Worm (Caenorhabditis elegans) whole organism, young adult: Measurements from ENCODE around the gene degl-1.
A peak's percentile ranks its signal among the peaks of the same experiment; 100 is the strongest.

Source experiments
- B0336.3 ChIP-seq: fragments of 200-800 bp; sonication (Bioruptor generic); IDR thresholded peaks from 2 replicates; pipeline ENCODE4 v1.3.6; 2022; ENCODE audit warnings: missing genetic modification characterization, missing compliant biosample characterization
- Y56A3A.18 ChIP-seq: fragments of 200-800 bp; sonication (Bioruptor generic); IDR thresholded peaks from 2 replicates; pipeline ENCODE4 v1.3.6; 2022; ENCODE audit warnings: missing genetic modification reagents, missing genetic modification characterization, missing compliant biosample characterization
- Y67H2A.10 ChIP-seq: fragments of 200-800 bp; sonication (Bioruptor generic); conservative IDR thresholded peaks from 2 replicates; pipeline ENCODE4 v1.3.6; 2022; ENCODE audit warnings: missing genetic modification reagents, missing genetic modification characterization, missing compliant biosample characterization
- Y95B8A.8 ChIP-seq: fragments of 200-800 bp; sonication (Bioruptor generic); IDR thresholded peaks from 2 replicates; pipeline ENCODE4 v1.3.6; 2022; ENCODE audit warnings: missing genetic modification reagents, missing genetic modification characterization, missing compliant biosample characterization
- ZK185.1 ChIP-seq: sonication (generic microtip); optimal IDR thresholded peaks from 2 replicates; lab custom pipeline; 2016; ENCODE audit warnings: mild to moderate bottlenecking, missing genetic modification characterization, missing compliant biosample characterization; ENCODE audit not compliant: poor library complexity, severe bottlenecking
- ama-1 ChIP-seq, 3 experiments: fragments of 150-350 bp in 1 of 3; sonication (generic microtip) in 2 of 3; optimal IDR thresholded peaks; 2 replicates each; lab custom pipeline; 2014 to 2018; ENCODE audit warnings: missing biosample characterization in 2 of 3, missing genetic modification characterization in 2 of 3, missing genetic modification reagents in 2 of 3
- athp-1 ChIP-seq: sonication (generic microtip); optimal IDR thresholded peaks from 2 replicates; lab custom pipeline; 2017; ENCODE audit warnings: mild to moderate bottlenecking, missing genetic modification characterization, missing compliant biosample characterization
- attf-3 ChIP-seq: fragments of 200-800 bp; sonication (Bioruptor generic); conservative IDR thresholded peaks from 2 replicates; pipeline ENCODE4 v1.3.6; 2022; ENCODE audit warnings: missing genetic modification reagents, missing genetic modification characterization, missing compliant biosample characterization
- cebp-1 ChIP-seq, 2 experiments: fragments of 200-800 bp in 1 of 2; sonication (Bioruptor generic) in 1 of 2; sonication (generic microtip) in 1 of 2; IDR thresholded peaks in 1 of 2; optimal IDR thresholded peaks in 1 of 2; 2 replicates each; pipeline versions ENCODE4 v1.3.6 to Lab custom; 2017 to 2022; ENCODE audit warnings: missing compliant biosample characterization in 2 of 2, missing genetic modification characterization in 2 of 2, mild to moderate bottlenecking in 1 of 2, missing genetic modification reagents in 1 of 2, moderate library complexity in 1 of 2
- ceh-27 ChIP-seq: fragments of 200-800 bp; sonication (Bioruptor generic); optimal IDR thresholded peaks from 2 replicates; lab custom pipeline; 2018; ENCODE audit warnings: mild to moderate bottlenecking, missing genetic modification characterization, moderate library complexity, missing compliant biosample characterization
- die-1 ChIP-seq: sonication (generic microtip); optimal IDR thresholded peaks from 2 replicates; lab custom pipeline; 2016; ENCODE audit warnings: missing genotype, mild to moderate bottlenecking, missing genetic modification characterization, missing compliant biosample characterization
- dpff-1 ChIP-seq: sonication (generic microtip); optimal IDR thresholded peaks from 2 replicates; lab custom pipeline; 2017; ENCODE audit warnings: mild to moderate bottlenecking, missing genetic modification characterization, missing compliant biosample characterization
- him-1 ChIP-seq: sonication (generic microtip); optimal IDR thresholded peaks from 2 replicates; lab custom pipeline; 2016; ENCODE audit warnings: missing genotype, missing genetic modification reagents, missing genetic modification characterization, missing compliant biosample characterization
- hmg-1.2 ChIP-seq: fragments of 200-800 bp; sonication (Bioruptor generic); IDR thresholded peaks from 2 replicates; pipeline ENCODE4 v1.3.6; 2022; ENCODE audit warnings: missing genetic modification reagents, missing genetic modification characterization, missing compliant biosample characterization
- hrde-1 ChIP-seq: sonication (generic microtip); optimal IDR thresholded peaks from 2 replicates; lab custom pipeline; 2016; ENCODE audit warnings: missing genetic modification characterization, mild to moderate bottlenecking, missing compliant biosample characterization, moderate library complexity, missing genotype, missing genetic modification reagents, borderline replicate concordance
- lag-1 ChIP-seq: fragments of 200-800 bp; sonication (Bioruptor generic); IDR thresholded peaks from 2 replicates; pipeline ENCODE4 v1.3.6; 2022; ENCODE audit warnings: missing genetic modification reagents, missing genetic modification characterization, missing compliant biosample characterization
- let-607 ChIP-seq, 2 experiments: fragments of 200-800 bp in 1 of 2; sonication (Bioruptor generic) in 1 of 2; sonication (generic microtip) in 1 of 2; optimal IDR thresholded peaks; 2 replicates each; lab custom pipeline; 2016 to 2018; ENCODE audit warnings: mild to moderate bottlenecking in 2 of 2, missing compliant biosample characterization in 2 of 2, missing genetic modification characterization in 2 of 2, moderate library complexity in 2 of 2, missing genotype in 1 of 2
- lin-35 ChIP-seq, 3 experiments: fragments of 150-350 bp in 2 of 3; sonication (generic microtip) in 1 of 3; optimal IDR thresholded peaks; 2 replicates each; lab custom pipeline; 2014 to 2018; ENCODE audit warnings: missing biosample characterization in 3 of 3, missing genetic modification characterization in 3 of 3, missing genetic modification reagents in 3 of 3
- lin-40 ChIP-seq: sonication (generic microtip); optimal IDR thresholded peaks from 2 replicates; lab custom pipeline; 2016; ENCODE audit warnings: missing genetic modification characterization, mild to moderate bottlenecking, missing compliant biosample characterization, missing genotype, missing genetic modification reagents
- lin-54 ChIP-seq: fragments of 200-800 bp; sonication (Bioruptor generic); optimal IDR thresholded peaks from 2 replicates; lab custom pipeline; 2018; ENCODE audit warnings: mild to moderate bottlenecking, missing genetic modification characterization, missing compliant biosample characterization
- madf-6 ChIP-seq: fragments of 200-800 bp; sonication (Bioruptor generic); IDR thresholded peaks from 2 replicates; pipeline ENCODE4 v1.3.6; 2022; ENCODE audit warnings: missing genetic modification reagents, missing genetic modification characterization, missing compliant biosample characterization
- madf-8 ChIP-seq: fragments of 200-800 bp; sonication (Bioruptor generic); conservative IDR thresholded peaks from 2 replicates; pipeline ENCODE4 v1.3.6; 2022; ENCODE audit warnings: missing genetic modification reagents, missing genetic modification characterization, missing compliant biosample characterization
- mcd-1 ChIP-seq: fragments of 200-800 bp; sonication (Bioruptor generic); IDR thresholded peaks from 2 replicates; pipeline ENCODE4 v1.3.6; 2022; ENCODE audit warnings: missing genetic modification reagents, missing genetic modification characterization, missing compliant biosample characterization
- mes-4 ChIP-seq: sonication (generic microtip); optimal IDR thresholded peaks from 2 replicates; lab custom pipeline; 2016; ENCODE audit warnings: missing genotype, missing genetic modification characterization, missing compliant biosample characterization
- nhr-80 ChIP-seq: sonication (generic microtip); optimal IDR thresholded peaks from 2 replicates; lab custom pipeline; 2016; ENCODE audit warnings: missing genetic modification characterization, missing compliant biosample characterization
- nhr-90 ChIP-seq: sonication (generic microtip); optimal IDR thresholded peaks from 2 replicates; lab custom pipeline; 2016; ENCODE audit warnings: missing genotype, mild to moderate bottlenecking, missing genetic modification characterization, missing compliant biosample characterization
- rcor-1 ChIP-seq: fragments of 200-800 bp; sonication (Bioruptor generic); IDR thresholded peaks from 2 replicates; pipeline ENCODE4 v1.3.6; 2022; ENCODE audit warnings: missing genetic modification reagents, missing genetic modification characterization, missing compliant biosample characterization
- rec-8 ChIP-seq, 2 experiments: sonication (generic microtip); optimal IDR thresholded peaks; 2 replicates each; lab custom pipeline; 2016; ENCODE audit warnings: mild to moderate bottlenecking in 2 of 2, missing genetic modification characterization in 2 of 2, missing genetic modification reagents in 2 of 2, missing genotype in 2 of 2, missing biosample characterization in 1 of 2, missing compliant biosample characterization in 1 of 2, moderate library complexity in 1 of 2
- sdz-38 ChIP-seq: sonication (generic microtip); optimal IDR thresholded peaks from 2 replicates; lab custom pipeline; 2016; ENCODE audit warnings: missing genotype, missing genetic modification characterization, missing compliant biosample characterization
- snpc-1.1 ChIP-seq: sonication (generic microtip); optimal IDR thresholded peaks from 2 replicates; lab custom pipeline; 2017; ENCODE audit warnings: missing genetic modification characterization, mild to moderate bottlenecking, missing compliant biosample characterization, antibody characterized with exemption, moderate library complexity, missing genotype, missing genetic modification reagents; ENCODE audit not compliant: insufficient read depth
- snpc-3.4 ChIP-seq: sonication (generic microtip); optimal IDR thresholded peaks from 2 replicates; lab custom pipeline; 2017; ENCODE audit warnings: missing genetic modification characterization, mild to moderate bottlenecking, missing compliant biosample characterization, antibody characterized with exemption, moderate library complexity, missing genotype, missing genetic modification reagents
- snpc-4 ChIP-seq, 5 experiments: fragments of 150-350 bp in 1 of 5; sonication (generic microtip) in 4 of 5; optimal IDR thresholded peaks; 2 replicates each; lab custom pipeline; 2014 to 2018; ENCODE audit warnings: missing genetic modification characterization in 5 of 5, missing biosample characterization in 3 of 5, antibody characterized with exemption in 2 of 5, mild to moderate bottlenecking in 2 of 5, missing compliant biosample characterization in 2 of 5, missing genotype in 2 of 5, moderate library complexity in 2 of 5, missing genetic modification reagents in 1 of 5
- somi-1 ChIP-seq: fragments of 200-800 bp; sonication (Bioruptor generic); optimal IDR thresholded peaks from 2 replicates; lab custom pipeline; 2018; ENCODE audit warnings: mild to moderate bottlenecking, missing genetic modification characterization, missing compliant biosample characterization
- tbx-9 ChIP-seq: sonication (generic microtip); optimal IDR thresholded peaks from 2 replicates; lab custom pipeline; 2016; ENCODE audit warnings: borderline replicate concordance, missing genetic modification characterization, inconsistent platforms, missing compliant biosample characterization
- ztf-18 ChIP-seq: sonication (generic microtip); optimal IDR thresholded peaks from 2 replicates; lab custom pipeline; 2016; ENCODE audit warnings: missing genotype, mild to moderate bottlenecking, missing genetic modification characterization, missing compliant biosample characterization

Gene degl-1

ce11 chrIV:14790579-14790978 is 19.4 kb upstream of the degl-1 start (continued):
- TF ChIP-seq Y95B8A.8 (GFP tag; lab: Robert Waterston, UW) (peak; percentile 68; the same call in 1 of the 2 replicates), ama-1 (optimal IDR thresholded peaks at IDR 0.05; lab: Kevin White, UChicago) (no peak), ama-1 (GFP tag; optimal IDR thresholded peaks at IDR 0.05; lab: Kevin White, UChicago) (peak in 1 of 2 experiments; percentile 47), dpff-1 (tag; lab: Kevin White, UChicago) (no peak), hmg-1.2 (GFP tag; lab: Robert Waterston, UW) (peak; percentile 10; the same call in 1 of the 2 replicates), rcor-1 (GFP tag; lab: Robert Waterston, UW) (no peak), snpc-3.4 (tag; lab: Kevin White, UChicago) (no peak), athp-1 (peak; percentile 31), ZK185.1 (tag; lab: Kevin White, UChicago) (peak; percentile 1), mes-4 (peak; percentile 12), rec-8 (tag; optimal IDR thresholded peaks at IDR 0.05; lab: Kevin White, UChicago) (peak in 1 of 2 experiments; percentile 32), B0336.3 (GFP tag; lab: Robert Waterston, UW) (no peak; the same call in none of the 2 replicates), lin-35 (GFP tag; optimal IDR thresholded peaks at IDR 0.05; lab: Kevin White, UChicago) (peak in 1 of 3 experiments; percentile 62), let-607 (tag; optimal IDR thresholded peaks at IDR 0.05; lab: Kevin White, UChicago) (peak in 1 of 2 experiments; percentile 20), him-1 (tag; lab: Kevin White, UChicago) (peak; percentile 73), mcd-1 (GFP tag; lab: Robert Waterston, UW) (no peak), ceh-27 (no peak), lin-54 (peak; percentile 21), cebp-1 (GFP tag; IDR thresholded peaks at IDR 0.05; lab: Robert Waterston, UW) (no peak), cebp-1 (tag; optimal IDR thresholded peaks at IDR 0.05; lab: Kevin White, UChicago) (peak; percentile 25), ztf-18 (tag; lab: Kevin White, UChicago) (peak; percentile 6), Y56A3A.18 (GFP tag; lab: Robert Waterston, UW) (0 out of 2 replicates have a peak, but pooled peaks have one; percentile 3), madf-8 (GFP tag; lab: Robert Waterston, UW) (no peak; the same call in 1 of the 2 replicates), snpc-4 (GFP tag; optimal IDR thresholded peaks at IDR 0.05; lab: Kevin White, UChicago) (peak; percentile 72), snpc-4 (tag; optimal IDR thresholded peaks at IDR 0.05; lab: Kevin White, UChicago) (peak in 3 of 4 experiments; percentile 20 to 90 (median 45)), die-1 (tag; lab: Kevin White, UChicago) (peak; percentile 35), sdz-38 (tag; lab: Kevin White, UChicago) (no peak), attf-3 (GFP tag; lab: Robert Waterston, UW) (no peak), snpc-1.1 (tag; lab: Kevin White, UChicago) (peak; percentile 31), nhr-80 (tag; lab: Kevin White, UChicago) (no peak), hrde-1 (tag; lab: Kevin White, UChicago) (peak; percentile 48), lin-40 (tag; lab: Kevin White, UChicago) (peak; percentile 7), Y67H2A.10 (GFP tag; lab: Robert Waterston, UW) (0 out of 2 replicates have a peak, but pooled peaks have one; percentile 28), somi-1 (peak; percentile 26), lag-1 (GFP tag; lab: Robert Waterston, UW) (no peak), tbx-9 (tag; lab: Kevin White, UChicago) (no peak), nhr-90 (tag; lab: Kevin White, UChicago) (no peak), madf-6 (GFP tag; lab: Robert Waterston, UW) (no peak)
